Worm (Caenorhabditis elegans) whole organism, midembryonic: ENCODE results near the gene K10D11.6.

Experiments used
- T22C8.4 ChIP-seq: fragments of 200-800 bp; sonication (Bioruptor generic); IDR thresholded peaks from 2 replicates; pipeline ENCODE4 v1.3.6; 2022; ENCODE audit warnings: missing genetic modification characterization, missing compliant biosample characterization
- cog-1 ChIP-seq: sonication (generic microtip); optimal IDR thresholded peaks from 2 replicates; lab custom pipeline; 2016; ENCODE audit warnings: missing genetic modification characterization, missing compliant biosample characterization
- flt-1 ChIP-seq: fragments of 200-800 bp; sonication (Bioruptor generic); IDR thresholded peaks from 2 replicates; pipeline ENCODE4 v1.3.6; 2022; ENCODE audit warnings: missing genetic modification characterization, missing compliant biosample characterization
- klf-2 ChIP-seq: fragments of 200-800 bp; sonication (Bioruptor generic); conservative IDR thresholded peaks from 2 replicates; pipeline ENCODE4 v1.3.6; 2022; ENCODE audit warnings: missing genetic modification reagents, missing genetic modification characterization, missing compliant biosample characterization
- med-1 ChIP-seq: sonication (generic microtip); optimal IDR thresholded peaks from 2 replicates; lab custom pipeline; 2017; ENCODE audit warnings: missing genetic modification characterization, mild to moderate bottlenecking, missing compliant biosample characterization, antibody characterized with exemption, missing genetic modification reagents; ENCODE audit not compliant: insufficient read depth
- ref-1 ChIP-seq: fragments of 200-800 bp; sonication (Bioruptor generic); conservative IDR thresholded peaks from 2 replicates; pipeline ENCODE4 v1.3.6; 2022; ENCODE audit warnings: missing genetic modification reagents, missing genetic modification characterization, missing compliant biosample characterization
- tab-1 ChIP-seq: fragments of 200-800 bp; sonication (Bioruptor generic); IDR thresholded peaks from 2 replicates; pipeline ENCODE4 v1.3.6; 2022; ENCODE audit warnings: missing genetic modification characterization, missing compliant biosample characterization
- ztf-23 ChIP-seq: fragments of 200-800 bp; sonication (Bioruptor generic); IDR thresholded peaks from 2 replicates; pipeline ENCODE4 v1.3.6; 2022; ENCODE audit warnings: missing genetic modification reagents, missing genetic modification characterization, missing compliant biosample characterization
- ztf-29 ChIP-seq: fragments of 200-800 bp; sonication (Bioruptor generic); IDR thresholded peaks from 2 replicates; pipeline ENCODE4 v1.3.6; 2022; ENCODE audit warnings: missing genetic modification reagents, missing genetic modification characterization, missing compliant biosample characterization

The K10D11.6 gene

DNA sequence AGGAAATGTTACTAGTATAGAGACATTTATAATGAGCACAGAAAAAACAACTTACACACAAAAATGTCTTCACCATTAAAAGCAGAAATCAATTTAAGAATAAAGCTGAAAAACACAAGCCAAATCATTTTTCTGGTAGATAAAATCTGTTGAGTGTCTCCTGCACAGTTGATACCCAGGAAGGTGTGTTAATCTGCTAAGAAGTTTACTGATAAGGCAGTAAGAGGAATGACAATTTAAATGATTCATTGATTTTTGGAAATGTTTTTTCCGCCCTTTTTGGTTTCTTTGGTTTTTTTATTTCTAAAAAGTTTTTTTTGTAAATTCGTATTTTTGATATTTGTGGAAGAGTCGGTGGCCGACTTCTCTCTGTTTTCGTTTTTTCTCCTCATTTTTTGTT lies 3.3 kb downstream of the K10D11.6 start, which contains the start of gene K10D11.3:
K10D11.3 (minus strand) TSS at position 174 of the 400 bp plus-strand sequence.
- TF ChIP-seq ref-1 (no peak), cog-1 (no peak), tab-1 (no peak), ztf-23 (no peak), T22C8.4 (no peak), med-1 (GFP tag; lab: Kevin White, UChicago) (no peak), klf-2 (GFP tag; lab: Robert Waterston, UW) (no peak), flt-1 (GFP tag; lab: Robert Waterston, UW) (no peak), ztf-29 (GFP tag; lab: Robert Waterston, UW) (no peak)

ce11 chrIV:12978307-12979036 lies 10.8 kb downstream of the K10D11.6 start, which contains the start of gene K10D11.2:
Gene K10D11.2 (plus strand): TSS chrIV:12978986.
- no peak for TF ChIP-seq tab-1
- no peak for TF ChIP-seq ztf-23
- no peak for TF ChIP-seq klf-2 (GFP tag; lab: Robert Waterston, UW)
- no peak for TF ChIP-seq cog-1
- no peak for TF ChIP-seq flt-1 (GFP tag; lab: Robert Waterston, UW)
- TF ChIP-seq T22C8.4, result no peak
- TF ChIP-seq ztf-29 (GFP tag; lab: Robert Waterston, UW), result no peak
- TF ChIP-seq ref-1, result no peak
- no peak for TF ChIP-seq med-1 (GFP tag; lab: Kevin White, UChicago)

- TF ChIP-seq T22C8.4, result no peak
- TF ChIP-seq ztf-23, result no peak
- no peak for TF ChIP-seq ztf-29 (GFP tag; lab: Robert Waterston, UW)
- TF ChIP-seq cog-1, result no peak
- TF ChIP-seq med-1 (GFP tag; lab: Kevin White, UChicago), result no peak
- TF ChIP-seq flt-1 (GFP tag; lab: Robert Waterston, UW), result no peak
- TF ChIP-seq ref-1, result no peak
These were observed 11.6 kb downstream of the K10D11.6 start for ce11 chrIV:12977650-12978049.

DNA sequence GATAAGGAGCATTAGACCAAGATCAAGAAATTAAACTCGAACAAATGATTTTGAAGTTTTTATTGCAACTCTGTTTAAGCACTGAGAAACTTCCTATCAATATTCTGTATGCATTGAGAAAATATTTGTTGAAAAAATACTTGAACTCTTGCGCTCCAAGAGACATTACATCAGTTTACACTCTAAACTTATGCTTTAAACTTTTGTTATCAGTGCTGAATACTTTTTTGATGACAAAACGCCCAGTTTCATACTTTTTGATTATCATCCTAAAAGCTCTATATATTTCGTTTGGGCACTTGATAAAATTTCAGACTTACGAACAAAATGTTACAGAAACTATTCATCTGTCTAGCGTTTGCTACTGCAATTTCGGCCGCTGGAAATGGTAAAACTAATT lies 13.3 kb downstream of the K10D11.6 start, which contains the start of gene dod-17:
dod-17 (plus strand) TSS at position 323 of the 400 bp plus-strand sequence.
- TF ChIP-seq klf-2 (GFP tag; lab: Robert Waterston, UW) (no peak), med-1 (GFP tag; lab: Kevin White, UChicago) (no peak), ztf-29 (GFP tag; lab: Robert Waterston, UW) (no peak), tab-1 (no peak), ztf-23 (no peak), T22C8.4 (no peak), flt-1 (GFP tag; lab: Robert Waterston, UW) (no peak), cog-1 (no peak), ref-1 (no peak)

DNA sequence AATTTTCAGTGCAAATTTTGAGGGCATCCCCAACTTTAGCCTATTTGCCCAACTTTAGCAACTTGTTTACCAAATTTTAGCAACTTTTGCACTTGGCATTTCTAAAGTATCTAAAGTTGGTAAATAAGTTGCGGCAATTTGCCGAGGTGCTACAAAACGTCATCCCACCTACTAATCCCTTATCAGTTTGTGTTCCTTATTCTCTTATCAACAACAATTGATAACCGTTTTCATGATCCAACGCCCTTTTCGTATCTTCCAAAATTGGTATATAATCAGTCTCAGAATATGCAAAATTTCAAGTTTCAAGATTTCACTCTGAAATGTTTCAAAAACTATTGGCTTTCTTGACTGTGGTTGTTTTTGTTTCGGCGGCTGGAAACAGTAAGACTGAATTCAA lies 15.9 kb downstream of the K10D11.6 start, which contains the start of gene F55G11.4:
F55G11.4 (plus strand) TSS at position 289 of the 400 bp plus-strand sequence.
- TF ChIP-seq med-1 (GFP tag; lab: Kevin White, UChicago), result no peak
- no peak for TF ChIP-seq flt-1 (GFP tag; lab: Robert Waterston, UW)
- TF ChIP-seq tab-1, result no peak
- TF ChIP-seq ztf-23, result no peak
- no peak for TF ChIP-seq klf-2 (GFP tag; lab: Robert Waterston, UW)
- no peak for TF ChIP-seq cog-1
- TF ChIP-seq ref-1, result no peak
- no peak for TF ChIP-seq ztf-29 (GFP tag; lab: Robert Waterston, UW)
- no peak for TF ChIP-seq T22C8.4

DNA sequence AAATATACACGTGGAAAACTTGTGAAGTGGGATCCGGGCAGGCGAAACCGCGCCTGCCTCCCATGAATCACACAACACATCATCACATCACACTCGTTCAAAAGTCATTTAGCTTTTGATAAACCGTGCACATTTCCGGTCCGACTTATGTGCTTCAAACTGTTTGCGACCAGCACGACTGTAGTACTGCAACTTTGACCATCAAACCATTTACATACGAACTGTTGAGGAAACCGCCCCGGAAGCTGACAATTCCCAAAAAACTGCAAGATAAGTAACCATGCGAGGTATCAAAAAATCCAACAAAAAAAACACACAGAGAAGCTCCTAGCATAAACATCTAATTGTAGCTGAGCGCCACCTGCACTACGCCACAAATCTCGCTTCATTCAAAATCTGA lies 16.5 kb downstream of the K10D11.6 start:
- TF ChIP-seq ref-1 (no peak), ztf-29 (GFP tag; lab: Robert Waterston, UW) (no peak), T22C8.4 (no peak), klf-2 (GFP tag; lab: Robert Waterston, UW) (no peak)

- no peak for TF ChIP-seq ztf-23
- no peak for TF ChIP-seq med-1 (GFP tag; lab: Kevin White, UChicago)
- TF ChIP-seq tab-1, result no peak
- TF ChIP-seq T22C8.4, result no peak
- no peak for TF ChIP-seq ztf-29 (GFP tag; lab: Robert Waterston, UW)
- no peak for TF ChIP-seq flt-1 (GFP tag; lab: Robert Waterston, UW)
- no peak for TF ChIP-seq klf-2 (GFP tag; lab: Robert Waterston, UW)
- TF ChIP-seq ref-1, result no peak
- no peak for TF ChIP-seq cog-1
These were observed 17.2 kb downstream of the K10D11.6 start for ce11 chrIV:12971994-12972520.

- TF ChIP-seq flt-1 (GFP tag; lab: Robert Waterston, UW) (no peak), ztf-29 (GFP tag; lab: Robert Waterston, UW) (no peak), cog-1 (no peak), tab-1 (no peak), klf-2 (GFP tag; lab: Robert Waterston, UW) (no peak), T22C8.4 (no peak), ref-1 (no peak), med-1 (GFP tag; lab: Kevin White, UChicago) (no peak), ztf-23 (no peak)
These were observed 20.1 kb downstream of the K10D11.6 start, which contains the start of gene F55G11.2 for ce11 chrIV:12969141-12969540. Gene F55G11.2 (minus strand): TSS chrIV:12969289.

DNA sequence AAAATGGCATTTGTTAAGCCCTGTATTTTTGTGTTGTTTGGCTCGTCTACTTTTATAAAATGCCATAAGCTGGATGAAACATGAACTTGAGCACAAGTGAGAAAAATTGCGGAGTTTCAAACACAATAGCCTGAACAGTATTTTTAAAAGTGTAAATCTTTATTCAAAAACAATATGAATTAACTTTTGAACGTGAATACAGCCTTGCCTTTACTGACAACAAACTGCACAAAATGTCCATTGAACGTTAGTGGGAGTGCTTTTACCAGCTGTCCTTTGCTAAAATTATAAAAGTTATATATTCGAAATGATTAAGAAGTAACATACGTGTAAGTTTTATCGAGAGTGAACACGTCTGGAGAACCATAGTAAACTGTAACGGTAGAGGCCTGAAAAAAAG lies 22.0 kb downstream of the K10D11.6 start:
- TF ChIP-seq cog-1, result no peak
- TF ChIP-seq med-1 (GFP tag; lab: Kevin White, UChicago), result no peak
- TF ChIP-seq ztf-23, result no peak
- no peak for TF ChIP-seq klf-2 (GFP tag; lab: Robert Waterston, UW)
- TF ChIP-seq ztf-29 (GFP tag; lab: Robert Waterston, UW), result no peak
- TF ChIP-seq ref-1, result no peak

- no peak for TF ChIP-seq ref-1
- TF ChIP-seq med-1 (GFP tag; lab: Kevin White, UChicago), result no peak
- TF ChIP-seq flt-1 (GFP tag; lab: Robert Waterston, UW), result no peak
- TF ChIP-seq klf-2 (GFP tag; lab: Robert Waterston, UW), result no peak
- no peak for TF ChIP-seq T22C8.4
- no peak for TF ChIP-seq ztf-29 (GFP tag; lab: Robert Waterston, UW)
- no peak for TF ChIP-seq cog-1
- TF ChIP-seq tab-1, result no peak
- no peak for TF ChIP-seq ztf-23
These were observed 24.2 kb downstream of the K10D11.6 start, which contains the start of gene dod-22 for ce11 chrIV:12965074-12965473. Gene dod-22 (plus strand): TSS chrIV:12965374.
